Worm (Caenorhabditis elegans): ENCODE measurements around the gene ssu-2.

The ssu-2 gene

ce11 chrIV:14414200-14414599 is 53.2 kb downstream of the ssu-2 start (continued):
- peak; percentile 6 for TF ChIP-seq ztf-22 (GFP tag; optimal IDR thresholded peaks at IDR 0.05)
- peak; percentile 86 for TF ChIP-seq nhr-80 (tag; optimal IDR thresholded peaks at IDR 0.05)
- TF ChIP-seq dox-1 (GFP tag; IDR thresholded peaks at IDR 0.05): no peak
- TF ChIP-seq B0336.3 (GFP tag; IDR thresholded peaks at IDR 0.05): no peak
- TF ChIP-seq bed-1 (GFP tag; IDR thresholded peaks at IDR 0.05): no peak
- TF ChIP-seq nhr-27 (tag; optimal IDR thresholded peaks at IDR 0.05): no peak
- TF ChIP-seq aptf-2 (GFP tag; conservative IDR thresholded peaks at IDR 0.05): no peak
- no peak for TF ChIP-seq pha-4 (tag; optimal IDR thresholded peaks at IDR 0.05)

- no peak for TF ChIP-seq ceh-100 (GFP tag; IDR thresholded peaks at IDR 0.05)
- no peak for TF ChIP-seq xnd-1 (tag; optimal IDR thresholded peaks at IDR 0.05)
- TF ChIP-seq lin-26 (GFP tag; IDR thresholded peaks at IDR 0.05): no peak
- TF ChIP-seq nhr-120 (GFP tag; IDR thresholded peaks at IDR 0.05): no peak
- TF ChIP-seq snpc-4 (GFP tag; optimal IDR thresholded peaks at IDR 0.05): no peak
- TF ChIP-seq snpc-4 (tag; optimal IDR thresholded peaks at IDR 0.05): no peak
These were observed 56.1 kb downstream of the ssu-2 start, which contains the start of gene F55B11.6 for ce11 chrIV:14417128-14417527. F55B11.6 (minus strand) TSS chrIV:14417228.

Measured in whole organism, young adult.